Fruit fly (Drosophila melanogaster) whole organism, embryonic: ENCODE data around the gene Sgp.
A peak's percentile ranks its signal among the peaks of the same experiment; 100 is the strongest.

Experiments used
- B-H2 ChIP-seq: fragments of 200-800 bp; sonication (Bioruptor generic); optimal IDR thresholded peaks from 2 replicates; lab custom pipeline; 2018; ENCODE audit warnings: missing biosample characterization, mild to moderate bottlenecking, missing genetic modification characterization
- Bdp1 ChIP-seq: fragments of 200-800 bp; sonication (Bioruptor generic); optimal IDR thresholded peaks from 3 replicates; lab custom pipeline; 2016; ENCODE audit warnings: missing biosample characterization, missing genetic modification characterization
- Blimp-1 ChIP-seq: fragments of 200-800 bp; sonication (Bioruptor generic); optimal IDR thresholded peaks from 3 replicates; lab custom pipeline; 2018; ENCODE audit warnings: missing biosample characterization, missing genetic modification characterization, mild to moderate bottlenecking, moderate library complexity, missing genetic modification reagents
- CG10366 ChIP-seq: fragments of 200-800 bp; sonication (Bioruptor generic); IDR thresholded peaks from 2 replicates; pipeline ENCODE4 v1.3.6; 2022; ENCODE audit warnings: missing biosample characterization, missing genetic modification characterization
- CG11247 ChIP-seq: fragments of 200-800 bp; sonication (Bioruptor generic); IDR thresholded peaks from 2 replicates; pipeline ENCODE4 v1.3.6; 2022; ENCODE audit warnings: missing biosample characterization, missing genetic modification characterization
- CG12071 ChIP-seq: fragments of 200-800 bp; sonication (Bioruptor generic); optimal IDR thresholded peaks from 3 replicates; lab custom pipeline; 2018; ENCODE audit warnings: missing biosample characterization, mild to moderate bottlenecking, missing genetic modification characterization
- CG12104 ChIP-seq: fragments of 200-800 bp; sonication (Bioruptor generic); optimal IDR thresholded peaks from 3 replicates; lab custom pipeline; 2016; ENCODE audit warnings: missing biosample characterization, missing genetic modification characterization
- CG13424 ChIP-seq: fragments of 200-800 bp; sonication (Bioruptor generic); optimal IDR thresholded peaks from 2 replicates; lab custom pipeline; 2019; ENCODE audit warnings: missing biosample characterization, mild to moderate bottlenecking, missing genetic modification characterization, moderate library complexity
- CG15269 ChIP-seq: fragments of 200-800 bp; sonication (Bioruptor generic); optimal IDR thresholded peaks from 2 replicates; lab custom pipeline; 2018; ENCODE audit warnings: missing biosample characterization, mild to moderate bottlenecking, missing genetic modification characterization, moderate library complexity
- CG15479 ChIP-seq: fragments of 200-800 bp; sonication (Bioruptor generic); optimal IDR thresholded peaks from 3 replicates; lab custom pipeline; 2019; ENCODE audit warnings: missing biosample characterization, mild to moderate bottlenecking, missing genetic modification characterization, moderate library complexity
- CG1602 ChIP-seq: fragments of 200-800 bp; sonication (Bioruptor generic); optimal IDR thresholded peaks from 3 replicates; lab custom pipeline; 2016; ENCODE audit warnings: missing biosample characterization, missing genetic modification characterization
- CG16815 ChIP-seq: fragments of 200-800 bp; sonication (Bioruptor generic); optimal IDR thresholded peaks from 3 replicates; lab custom pipeline; 2017; ENCODE audit warnings: missing biosample characterization, mild to moderate bottlenecking, missing genetic modification characterization
- CG16863 ChIP-seq: fragments of 200-800 bp; sonication (Bioruptor generic); optimal IDR thresholded peaks from 3 replicates; lab custom pipeline; 2016; ENCODE audit warnings: missing biosample characterization, missing genetic modification characterization
- CG17802 ChIP-seq: fragments of 200-800 bp; sonication (Bioruptor generic); optimal IDR thresholded peaks from 2 replicates; lab custom pipeline; 2018; ENCODE audit warnings: missing biosample characterization, mild to moderate bottlenecking, missing genetic modification characterization, moderate library complexity
- CG18011 ChIP-seq: fragments of 200-800 bp; sonication (Bioruptor generic); optimal IDR thresholded peaks from 2 replicates; lab custom pipeline; 2017; ENCODE audit warnings: missing biosample characterization, missing genetic modification characterization, mild to moderate bottlenecking, moderate library complexity, missing genotype
- CG18262 ChIP-seq: fragments of 200-800 bp; optimal IDR thresholded peaks from 3 replicates; lab custom pipeline; 2019; ENCODE audit warnings: missing biosample characterization, mild to moderate bottlenecking, missing genetic modification characterization, moderate library complexity
- CG2116 ChIP-seq: fragments of 200-800 bp; sonication (Bioruptor generic); optimal IDR thresholded peaks from 3 replicates; lab custom pipeline; 2018; ENCODE audit warnings: missing biosample characterization, mild to moderate bottlenecking, missing genetic modification characterization
- CG2889 ChIP-seq: fragments of 200-800 bp; sonication (Bioruptor generic); IDR thresholded peaks from 3 replicates; pipeline ENCODE4 v1.3.6; 2022; ENCODE audit warnings: missing biosample characterization, missing genetic modification characterization
- CG34224 ChIP-seq: fragments of 200-800 bp; sonication (Bioruptor generic); IDR thresholded peaks from 3 replicates; pipeline ENCODE4 v1.3.6; 2022; ENCODE audit warnings: missing biosample characterization, missing genetic modification characterization; ENCODE audit not compliant: partially characterized antibody
- CG34422 ChIP-seq: fragments of 200-800 bp; sonication (Bioruptor generic); IDR thresholded peaks from 3 replicates; pipeline ENCODE4 v1.3.6; 2022; ENCODE audit warnings: missing biosample characterization, missing genetic modification characterization
- CG3726 ChIP-seq: fragments of 200-800 bp; sonication (Bioruptor generic); IDR thresholded peaks from 3 replicates; pipeline ENCODE4, ENCODE4 v1.3.6; 2022; ENCODE audit warnings: missing biosample characterization, missing genetic modification characterization
- CG43689 ChIP-seq: fragments of 200-800 bp; sonication (Bioruptor generic); IDR thresholded peaks from 2 replicates; pipeline ENCODE4 v1.3.6; 2022; ENCODE audit warnings: missing biosample characterization, missing genetic modification characterization
- CG7372 ChIP-seq: fragments of 200-800 bp; sonication (Bioruptor generic); IDR thresholded peaks from 2 replicates; pipeline ENCODE4 v1.3.6; 2022; ENCODE audit warnings: missing biosample characterization, missing genetic modification characterization
- CG8089 ChIP-seq: fragments of 200-800 bp; sonication (Bioruptor generic); optimal IDR thresholded peaks from 3 replicates; lab custom pipeline; 2016; ENCODE audit warnings: missing biosample characterization, missing genetic modification characterization
- E2f1 ChIP-seq: fragments of 200-800 bp; sonication (Bioruptor generic); IDR thresholded peaks from 2 replicates; pipeline ENCODE4 v1.3.6; 2022; ENCODE audit warnings: missing biosample characterization, missing genetic modification characterization
- H15 ChIP-seq: fragments of 200-800 bp; sonication (Bioruptor generic); IDR thresholded peaks from 3 replicates; pipeline ENCODE4 v1.3.6; 2022; ENCODE audit warnings: missing biosample characterization, missing genetic modification characterization
- Lhr ChIP-seq: fragments of 200-800 bp; sonication (Bioruptor generic); optimal IDR thresholded peaks from 3 replicates; lab custom pipeline; 2017; ENCODE audit warnings: mild to moderate bottlenecking, missing biosample characterization, missing genetic modification reagents, missing genetic modification characterization
- NC2α ChIP-seq: fragments of 200-800 bp; sonication (Bioruptor generic); optimal IDR thresholded peaks from 2 replicates; lab custom pipeline; 2016; ENCODE audit warnings: missing biosample characterization, missing genetic modification characterization
- Optix ChIP-seq: fragments of 200-800 bp; sonication (Bioruptor generic); IDR thresholded peaks from 3 replicates; pipeline ENCODE4 v1.3.6; 2022; ENCODE audit warnings: missing biosample characterization, missing genetic modification characterization
- Pdp1 ChIP-seq, 2 experiments: fragments of 200-800 bp; sonication (Bioruptor generic); optimal IDR thresholded peaks; 3 replicates each; lab custom pipeline; 2016; ENCODE audit warnings: missing biosample characterization in 2 of 2, missing genetic modification characterization in 2 of 2, mild to moderate bottlenecking in 1 of 2, moderate library complexity in 1 of 2
- Xbp1 ChIP-seq: fragments of 200-800 bp; sonication (Bioruptor generic); optimal IDR thresholded peaks from 3 replicates; lab custom pipeline; 2016; ENCODE audit warnings: missing biosample characterization, mild to moderate bottlenecking, missing genetic modification characterization
- YL-1 ChIP-seq: fragments of 200-800 bp; sonication (Bioruptor generic); optimal IDR thresholded peaks from 3 replicates; lab custom pipeline; 2017; ENCODE audit warnings: missing biosample characterization, mild to moderate bottlenecking, missing genetic modification characterization
- ato ChIP-seq: fragments of 200-800 bp; sonication (Bioruptor generic); IDR thresholded peaks from 2 replicates; pipeline ENCODE4 v1.3.6; 2022; ENCODE audit warnings: missing biosample characterization, missing genetic modification characterization; ENCODE audit not compliant: partially characterized antibody
- cg ChIP-seq: fragments of 200-800 bp; sonication (Bioruptor generic); optimal IDR thresholded peaks from 3 replicates; lab custom pipeline; 2019; ENCODE audit warnings: missing biosample characterization, mild to moderate bottlenecking, missing genetic modification characterization, moderate library complexity
- corto ChIP-seq: fragments of 200-800 bp; sonication (Bioruptor generic); optimal IDR thresholded peaks from 2 replicates; lab custom pipeline; 2016; ENCODE audit warnings: missing biosample characterization, mild to moderate bottlenecking, missing genetic modification characterization, moderate library complexity
- exex ChIP-seq: fragments of 200-800 bp; sonication (Bioruptor generic); optimal IDR thresholded peaks from 4 replicates; lab custom pipeline; 2018; ENCODE audit warnings: missing biosample characterization, mild to moderate bottlenecking, missing genetic modification characterization, moderate library complexity
- fd3F ChIP-seq: fragments of 200-800 bp; sonication (Bioruptor generic); optimal IDR thresholded peaks from 2 replicates; lab custom pipeline; 2018; ENCODE audit warnings: missing biosample characterization, mild to moderate bottlenecking, missing genetic modification characterization, moderate library complexity
- ftz-f1 ChIP-seq: fragments of 200-800 bp; sonication (Bioruptor generic); optimal IDR thresholded peaks from 2 replicates; lab custom pipeline; 2016; ENCODE audit warnings: missing biosample characterization, missing genetic modification characterization
- gro ChIP-seq: fragments of 200-800 bp; sonication (Bioruptor generic); optimal IDR thresholded peaks from 2 replicates; lab custom pipeline; 2016; ENCODE audit warnings: missing biosample characterization, missing genetic modification characterization
- nmo ChIP-seq: fragments of 200-800 bp; sonication (Bioruptor generic); optimal IDR thresholded peaks from 2 replicates; lab custom pipeline; 2018; ENCODE audit warnings: missing biosample characterization, mild to moderate bottlenecking, missing genetic modification characterization, moderate library complexity
- pb ChIP-seq: fragments of 200-800 bp; sonication (Bioruptor generic); optimal IDR thresholded peaks from 3 replicates; lab custom pipeline; 2016; ENCODE audit warnings: missing biosample characterization, missing genetic modification characterization
- phol ChIP-seq: fragments of 200-800 bp; sonication (Bioruptor generic); optimal IDR thresholded peaks from 3 replicates; lab custom pipeline; 2018; ENCODE audit warnings: missing biosample characterization, mild to moderate bottlenecking, missing genetic modification characterization, moderate library complexity
- ranshi ChIP-seq: fragments of 200-800 bp; sonication (Bioruptor generic); IDR thresholded peaks from 2 replicates; pipeline ENCODE4 v1.3.6; 2022; ENCODE audit warnings: missing biosample characterization, missing genetic modification characterization
- row ChIP-seq: fragments of 200-800 bp; sonication (Bioruptor generic); IDR thresholded peaks from 3 replicates; pipeline ENCODE4 v1.3.6; 2022; ENCODE audit warnings: missing biosample characterization, missing genetic modification characterization
- sima ChIP-seq: fragments of 200-800 bp; sonication (Bioruptor generic); optimal IDR thresholded peaks from 2 replicates; lab custom pipeline; 2016; ENCODE audit warnings: missing biosample characterization, missing genetic modification characterization
- slou ChIP-seq: fragments of 200-800 bp; sonication (Bioruptor generic); optimal IDR thresholded peaks from 3 replicates; lab custom pipeline; 2016; ENCODE audit warnings: missing biosample characterization, missing genetic modification characterization
- ssp ChIP-seq: fragments of 200-800 bp; sonication (Bioruptor generic); IDR thresholded peaks from 2 replicates; pipeline ENCODE4 v1.3.6; 2022; ENCODE audit warnings: missing biosample characterization, missing genetic modification characterization
- tin ChIP-seq: fragments of 200-800 bp; sonication (Bioruptor generic); optimal IDR thresholded peaks from 3 replicates; lab custom pipeline; 2016; ENCODE audit warnings: missing biosample characterization, missing genetic modification characterization
- tio ChIP-seq: fragments of 200-800 bp; sonication (Bioruptor generic); optimal IDR thresholded peaks from 2 replicates; lab custom pipeline; 2017; ENCODE audit warnings: missing biosample characterization, missing genetic modification characterization, inconsistent platforms
- unpg ChIP-seq: fragments of 200-800 bp; sonication (Bioruptor generic); optimal IDR thresholded peaks from 3 replicates; lab custom pipeline; 2018; ENCODE audit warnings: missing biosample characterization, mild to moderate bottlenecking, missing genetic modification characterization, moderate library complexity
- zfh1 ChIP-seq: fragments of 200-800 bp; sonication (Bioruptor generic); IDR thresholded peaks from 3 replicates; pipeline ENCODE4 v1.3.6; 2022; ENCODE audit warnings: missing biosample characterization, missing genetic modification characterization

The Sgp gene

DNA sequence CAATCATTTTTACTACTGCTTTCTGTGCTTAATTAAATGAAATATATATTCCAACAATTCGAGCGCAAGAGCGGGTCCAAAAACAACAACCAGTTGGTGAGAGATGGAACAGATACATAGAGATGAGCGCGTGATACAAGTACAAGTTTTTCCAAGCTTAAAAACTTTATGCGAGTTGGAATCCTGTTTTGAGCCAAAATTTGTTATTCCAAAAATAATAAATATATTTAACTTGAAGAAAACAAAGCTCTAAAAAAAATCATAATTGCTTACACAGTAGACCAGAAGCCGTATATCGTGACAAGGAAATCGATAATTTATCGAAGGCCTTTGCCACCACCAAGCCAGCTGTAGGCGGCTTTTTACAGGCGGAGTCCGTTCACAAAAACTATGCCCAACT lies 4.7 kb upstream of the Sgp start, which contains the start of the genes CG13097 and PIG-U (continued):
- peak; percentile 81 for TF ChIP-seq CG7372
- TF ChIP-seq zfh1 (GFP tag; lab: Robert Waterston, UW) = peak; percentile 84
- peak; percentile 85 for TF ChIP-seq slou (GFP tag; lab: Kevin White, UChicago)
- TF ChIP-seq exex (tag; lab: Kevin White, UChicago) = peak; percentile 54
- TF ChIP-seq CG1602 (GFP tag; lab: Kevin White, UChicago) = peak; percentile 82
- peak; percentile 57 for TF ChIP-seq CG12104 (GFP tag; lab: Kevin White, UChicago)
- peak; percentile 85 for TF ChIP-seq ranshi (GFP tag; lab: Robert Waterston, UW)
- no peak for TF ChIP-seq CG3726 (GFP tag; lab: Robert Waterston, UW)
- peak; percentile 88 for TF ChIP-seq tin (GFP tag; lab: Kevin White, UChicago)
- peak; percentile 74 for TF ChIP-seq ssp (GFP tag; lab: Robert Waterston, UW)
- TF ChIP-seq phol (tag; lab: Kevin White, UChicago) = peak; percentile 79
- TF ChIP-seq pb (GFP tag; lab: Kevin White, UChicago) = peak; percentile 10
- TF ChIP-seq CG16815 (GFP tag; lab: Kevin White, UChicago) = peak; percentile 50
- no peak for TF ChIP-seq ftz-f1 (GFP tag; lab: Kevin White, UChicago)
- peak; percentile 77 for TF ChIP-seq CG11247 (GFP tag; lab: Robert Waterston, UW)
- TF ChIP-seq Blimp-1 (GFP tag; lab: Kevin White, UChicago) = no peak
- TF ChIP-seq fd3F (GFP tag; lab: Kevin White, UChicago) = peak; percentile 46
- no peak for TF ChIP-seq CG12071 (GFP tag; lab: Kevin White, UChicago)
- peak; percentile 50 for TF ChIP-seq CG16863 (GFP tag; lab: Kevin White, UChicago)
- no peak for TF ChIP-seq CG15479 (GFP tag; lab: Kevin White, UChicago)
- TF ChIP-seq CG34224 (GFP tag; lab: Robert Waterston, UW) = peak; percentile 97
- peak; percentile 87 for TF ChIP-seq Xbp1 (GFP tag; lab: Kevin White, UChicago)
- TF ChIP-seq CG17802 (tag; lab: Kevin White, UChicago) = no peak
- TF ChIP-seq CG8089 = peak; percentile 64
- TF ChIP-seq nmo (GFP tag; lab: Kevin White, UChicago) = peak; percentile 85
- peak; percentile 62 for TF ChIP-seq Lhr (GFP tag; lab: Kevin White, UChicago)
- no peak for TF ChIP-seq tio
- TF ChIP-seq unpg (GFP tag; lab: Kevin White, UChicago) = no peak
- TF ChIP-seq CG43689 (GFP tag; lab: Robert Waterston, UW) = no peak
- peak; percentile 70 for TF ChIP-seq CG10366 (GFP tag; lab: Robert Waterston, UW)
- TF ChIP-seq Pdp1 (GFP tag; optimal IDR thresholded peaks at IDR 0.05; lab: Kevin White, UChicago) = peak; percentile 77 to 79
- no peak; the same call in 1 of the 3 replicates for TF ChIP-seq Optix
- peak; percentile 85 for TF ChIP-seq B-H2 (GFP tag; lab: Kevin White, UChicago)
- peak; percentile 75 for TF ChIP-seq CG34422
- peak; percentile 78 for TF ChIP-seq E2f1
- peak; percentile 70 for TF ChIP-seq YL-1 (GFP tag; lab: Kevin White, UChicago)
- TF ChIP-seq corto (GFP tag; lab: Kevin White, UChicago) = peak; percentile 85
- TF ChIP-seq NC2α = no peak
- peak; percentile 69 for TF ChIP-seq Bdp1 (GFP tag; lab: Kevin White, UChicago)
- peak; percentile 92 for TF ChIP-seq CG2116 (GFP tag; lab: Kevin White, UChicago)
- peak; percentile 72 for TF ChIP-seq CG18011 (GFP tag; lab: Kevin White, UChicago)
- TF ChIP-seq cg (GFP tag; lab: Kevin White, UChicago) = no peak
- peak; percentile 38 for TF ChIP-seq sima (GFP tag; lab: Kevin White, UChicago)
- TF ChIP-seq H15 = peak; percentile 77; the same call in 2 of the 3 replicates
- TF ChIP-seq gro (GFP tag; lab: Kevin White, UChicago) = peak; percentile 86
- no peak for TF ChIP-seq ato (GFP tag; lab: Robert Waterston, UW)
- TF ChIP-seq CG2889 = 0 out of 3 replicates have a peak, but pooled peaks have one; percentile 45
- peak; percentile 75 for TF ChIP-seq CG18262
- TF ChIP-seq CG15269 (tag; lab: Kevin White, UChicago) = no peak
- TF ChIP-seq row (GFP tag; lab: Robert Waterston, UW) = peak; percentile 96
- TF ChIP-seq CG13424 (tag; lab: Kevin White, UChicago) = peak; percentile 86
